Fruit fly (Drosophila melanogaster): ENCODE data around the gene Acp33A.

DNA sequence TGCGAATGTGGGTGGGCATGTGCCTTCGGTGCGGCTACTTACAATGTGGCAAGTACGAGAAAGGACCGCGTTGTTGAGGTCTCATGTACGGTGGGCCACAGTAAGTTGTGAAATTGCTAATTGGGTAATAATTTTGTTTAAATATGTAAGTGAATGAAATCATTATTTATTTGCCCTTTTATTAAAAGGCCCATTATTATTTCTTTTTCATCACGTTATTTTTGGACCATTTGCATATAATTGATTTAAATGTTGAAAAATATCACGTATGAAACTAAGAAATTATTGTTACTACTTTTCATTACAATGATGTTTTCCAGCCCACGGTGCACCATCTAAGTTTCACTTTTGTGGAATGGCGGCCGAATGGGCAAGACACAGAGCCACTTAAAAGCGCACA is 36.8 kb upstream of the Acp33A start:
- TF ChIP-seq CTCF (optimal IDR thresholded peaks at IDR 0.05) (no peak), CG8478 (optimal IDR thresholded peaks at IDR 0.05) (no peak)
